Fruit fly (Drosophila melanogaster) whole organism, embryonic: ENCODE results near the gene Dsor1.

Source experiments
- BtbVII ChIP-seq: fragments of 200-800 bp; sonication (Bioruptor generic); optimal IDR thresholded peaks from 3 replicates; lab custom pipeline; 2017; ENCODE audit warnings: missing biosample characterization, mild to moderate bottlenecking, missing genetic modification characterization
- CG11247 ChIP-seq: fragments of 200-800 bp; sonication (Bioruptor generic); IDR thresholded peaks from 2 replicates; pipeline ENCODE4 v1.3.6; 2022; ENCODE audit warnings: missing biosample characterization, missing genetic modification characterization
- CG11560 ChIP-seq: fragments of 200-800 bp; sonication (Bioruptor generic); IDR thresholded peaks from 3 replicates; pipeline ENCODE4 v1.3.6; 2022; ENCODE audit warnings: missing biosample characterization, missing genetic modification characterization
- CG12659 ChIP-seq: fragments of 200-800 bp; sonication (Bioruptor generic); optimal IDR thresholded peaks from 3 replicates; lab custom pipeline; 2017; ENCODE audit warnings: mild to moderate bottlenecking, missing biosample characterization, missing genetic modification reagents, missing genetic modification characterization
- CG13287 ChIP-seq: fragments of 200-800 bp; sonication (Bioruptor generic); IDR thresholded peaks from 2 replicates; pipeline ENCODE4 v1.3.6; 2022; ENCODE audit warnings: missing biosample characterization, missing genetic modification characterization; ENCODE audit not compliant: partially characterized antibody
- CG13894 ChIP-seq: fragments of 200-800 bp; sonication (Bioruptor generic); optimal IDR thresholded peaks from 3 replicates; lab custom pipeline; 2018; ENCODE audit warnings: missing biosample characterization, mild to moderate bottlenecking, missing genetic modification characterization, moderate library complexity
- CG14860 ChIP-seq: fragments of 200-800 bp; sonication (Bioruptor generic); IDR thresholded peaks from 3 replicates; pipeline ENCODE4 v1.3.6; 2022; ENCODE audit warnings: missing biosample characterization, missing genetic modification characterization; ENCODE audit not compliant: partially characterized antibody
- CG14965 ChIP-seq: fragments of 200-800 bp; sonication (Bioruptor generic); optimal IDR thresholded peaks from 2 replicates; lab custom pipeline; 2016; ENCODE audit warnings: missing biosample characterization, missing genetic modification characterization, borderline replicate concordance
- CG15073 ChIP-seq: fragments of 200-800 bp; sonication (Bioruptor generic); optimal IDR thresholded peaks from 2 replicates; lab custom pipeline; 2016; ENCODE audit warnings: missing biosample characterization, missing genetic modification characterization
- CG15269 ChIP-seq: fragments of 200-800 bp; sonication (Bioruptor generic); optimal IDR thresholded peaks from 2 replicates; lab custom pipeline; 2018; ENCODE audit warnings: missing biosample characterization, mild to moderate bottlenecking, missing genetic modification characterization, moderate library complexity
- CG15514 ChIP-seq: fragments of 200-800 bp; sonication (Bioruptor generic); optimal IDR thresholded peaks from 3 replicates; lab custom pipeline; 2017; ENCODE audit warnings: missing biosample characterization, missing genetic modification characterization, mild to moderate bottlenecking, moderate library complexity, missing genetic modification reagents
- CG15696 ChIP-seq: fragments of 200-800 bp; sonication (Bioruptor generic); optimal IDR thresholded peaks from 2 replicates; lab custom pipeline; 2019; ENCODE audit warnings: missing biosample characterization, mild to moderate bottlenecking, missing genetic modification characterization, moderate library complexity
- CG17186 ChIP-seq: fragments of 200-800 bp; sonication (Bioruptor generic); optimal IDR thresholded peaks from 3 replicates; lab custom pipeline; 2017; ENCODE audit warnings: missing biosample characterization, missing genetic modification reagents, missing genetic modification characterization
- CG17385 ChIP-seq: fragments of 200-800 bp; sonication (Bioruptor generic); optimal IDR thresholded peaks from 3 replicates; lab custom pipeline; 2018; ENCODE audit warnings: missing biosample characterization, mild to moderate bottlenecking, missing genetic modification characterization
- CG34376 ChIP-seq: fragments of 200-800 bp; sonication (Bioruptor generic); optimal IDR thresholded peaks from 2 replicates; lab custom pipeline; 2018; ENCODE audit warnings: missing biosample characterization, mild to moderate bottlenecking, missing genetic modification characterization
- CG4707 ChIP-seq: fragments of 200-800 bp; sonication (Bioruptor generic); optimal IDR thresholded peaks from 2 replicates; lab custom pipeline; 2018; ENCODE audit warnings: missing biosample characterization, mild to moderate bottlenecking, missing genetic modification characterization, moderate library complexity
- CG5245 ChIP-seq: fragments of 200-800 bp; sonication (Bioruptor generic); optimal IDR thresholded peaks from 3 replicates; lab custom pipeline; 2016; ENCODE audit warnings: missing biosample characterization, missing genetic modification characterization
- CG6272 ChIP-seq: fragments of 200-800 bp; sonication (Bioruptor generic); IDR thresholded peaks from 2 replicates; pipeline ENCODE4 v1.3.6; 2022; ENCODE audit warnings: missing biosample characterization, missing genetic modification characterization
- CG6683 ChIP-seq: fragments of 200-800 bp; sonication (Bioruptor generic); optimal IDR thresholded peaks from 2 replicates; lab custom pipeline; 2017; ENCODE audit warnings: missing biosample characterization, mild to moderate bottlenecking, missing genetic modification characterization, missing genetic modification reagents
- CG8388 ChIP-seq: fragments of 200-800 bp; sonication (Bioruptor generic); optimal IDR thresholded peaks from 2 replicates; lab custom pipeline; 2019; ENCODE audit warnings: missing biosample characterization, mild to moderate bottlenecking, missing genetic modification characterization, moderate library complexity
- CG9817 ChIP-seq: fragments of 200-800 bp; sonication (Bioruptor generic); optimal IDR thresholded peaks from 2 replicates; lab custom pipeline; 2018; ENCODE audit warnings: missing biosample characterization, mild to moderate bottlenecking, missing genetic modification characterization, moderate library complexity
- Doc2 ChIP-seq: fragments of 200-800 bp; sonication (Bioruptor generic); IDR thresholded peaks from 2 replicates; pipeline ENCODE4 v1.3.6; 2022; ENCODE audit warnings: missing biosample characterization, missing genetic modification characterization
- Dp ChIP-seq: fragments of 200-800 bp; sonication (Bioruptor generic); optimal IDR thresholded peaks from 2 replicates; lab custom pipeline; 2018; ENCODE audit warnings: missing biosample characterization, mild to moderate bottlenecking, missing genetic modification characterization, moderate library complexity
- HLH54F ChIP-seq: fragments of 200-800 bp; sonication (Bioruptor generic); optimal IDR thresholded peaks from 3 replicates; lab custom pipeline; 2016; ENCODE audit warnings: missing biosample characterization, missing genetic modification characterization
- Lhr ChIP-seq: fragments of 200-800 bp; sonication (Bioruptor generic); optimal IDR thresholded peaks from 3 replicates; lab custom pipeline; 2017; ENCODE audit warnings: mild to moderate bottlenecking, missing biosample characterization, missing genetic modification reagents, missing genetic modification characterization
- Med ChIP-seq: fragments of 200-800 bp; sonication (Bioruptor generic); peaks from one replicate; lab custom pipeline; 2016; ENCODE audit warnings: missing biosample characterization, missing genetic modification characterization, mild to moderate bottlenecking, inconsistent platforms, moderate library complexity
- Poxn ChIP-seq: fragments of 200-800 bp; sonication (Bioruptor generic); IDR thresholded peaks from 2 replicates; pipeline ENCODE4 v1.3.6; 2022; ENCODE audit warnings: missing biosample characterization, missing genetic modification characterization
- Scr ChIP-seq: fragments of 200-800 bp; sonication (Bioruptor generic); IDR thresholded peaks from 2 replicates; pipeline ENCODE4 v1.3.6; 2022; ENCODE audit warnings: missing biosample characterization, missing genetic modification characterization; ENCODE audit not compliant: partially characterized antibody
- Spps ChIP-seq: fragments of 200-800 bp; sonication (Bioruptor generic); optimal IDR thresholded peaks from 2 replicates; lab custom pipeline; 2018; ENCODE audit warnings: missing biosample characterization, mild to moderate bottlenecking, missing genetic modification characterization
- TFAM ChIP-seq: fragments of 200-800 bp; sonication (Bioruptor generic); optimal IDR thresholded peaks from 2 replicates; lab custom pipeline; 2017; ENCODE audit warnings: missing biosample characterization, missing genetic modification characterization, inconsistent platforms
- YL-1 ChIP-seq: fragments of 200-800 bp; sonication (Bioruptor generic); optimal IDR thresholded peaks from 3 replicates; lab custom pipeline; 2017; ENCODE audit warnings: missing biosample characterization, mild to moderate bottlenecking, missing genetic modification characterization
- chinmo ChIP-seq: fragments of 200-800 bp; sonication (Bioruptor generic); IDR thresholded peaks from 4 replicates; pipeline ENCODE4 v1.3.6; 2022; ENCODE audit warnings: missing biosample characterization, missing genetic modification characterization; ENCODE audit not compliant: partially characterized antibody
- crp ChIP-seq, 2 experiments: fragments of 200-800 bp; sonication (Bioruptor generic); optimal IDR thresholded peaks; 2 replicates in 1 of 2; 3 replicates in 1 of 2; lab custom pipeline; 2017; ENCODE audit warnings: missing biosample characterization in 2 of 2, missing genetic modification characterization in 2 of 2, mild to moderate bottlenecking in 1 of 2, moderate library complexity in 1 of 2
- cwo ChIP-seq: fragments of 200-800 bp; sonication (Bioruptor generic); optimal IDR thresholded peaks from 3 replicates; lab custom pipeline; 2017; ENCODE audit warnings: missing biosample characterization, missing genetic modification characterization, mild to moderate bottlenecking, moderate library complexity, missing genetic modification reagents
- ems ChIP-seq: fragments of 200-800 bp; sonication (Bioruptor generic); optimal IDR thresholded peaks from 3 replicates; lab custom pipeline; 2016; ENCODE audit warnings: missing biosample characterization, missing genetic modification characterization
- fd96Cb ChIP-seq: fragments of 200-800 bp; sonication (Bioruptor generic); optimal IDR thresholded peaks from 2 replicates; lab custom pipeline; 2018; ENCODE audit warnings: missing biosample characterization, mild to moderate bottlenecking, missing genetic modification characterization, moderate library complexity
- fu2 ChIP-seq: fragments of 200-800 bp; sonication (Bioruptor generic); optimal IDR thresholded peaks from 2 replicates; lab custom pipeline; 2016; ENCODE audit warnings: missing biosample characterization, missing genetic modification characterization
- gsb-n ChIP-seq: fragments of 200-800 bp; sonication (Bioruptor generic); optimal IDR thresholded peaks from 3 replicates; lab custom pipeline; 2018; ENCODE audit warnings: missing biosample characterization, mild to moderate bottlenecking, missing genetic modification characterization
- insv ChIP-seq, 2 experiments: fragments of 200-800 bp; sonication (Bioruptor generic); optimal IDR thresholded peaks; 3 replicates each; lab custom pipeline; 2016 to 2018; ENCODE audit warnings: missing biosample characterization in 2 of 2, missing genetic modification characterization in 2 of 2
- lmd ChIP-seq: fragments of 200-800 bp; sonication (Bioruptor generic); IDR thresholded peaks from 2 replicates; pipeline ENCODE4 v1.3.6; 2022; ENCODE audit warnings: missing biosample characterization, missing genetic modification characterization
- lov ChIP-seq, 2 experiments: fragments of 200-800 bp in 1 of 2; fragments of >200 bp in 1 of 2; sonication (Bioruptor generic) in 1 of 2; IDR thresholded peaks in 1 of 2; optimal IDR thresholded peaks in 1 of 2; 2 replicates in 1 of 2; 3 replicates in 1 of 2; pipeline versions ENCODE4 v1.3.6 to Lab custom; 2017 to 2022; ENCODE audit warnings: missing biosample characterization in 1 of 2, missing genetic modification characterization in 1 of 2
- nmo ChIP-seq: fragments of 200-800 bp; sonication (Bioruptor generic); optimal IDR thresholded peaks from 2 replicates; lab custom pipeline; 2018; ENCODE audit warnings: missing biosample characterization, mild to moderate bottlenecking, missing genetic modification characterization, moderate library complexity
- onecut ChIP-seq: fragments of 200-800 bp; sonication (Bioruptor generic); IDR thresholded peaks from 2 replicates; pipeline ENCODE4 v1.3.6; 2022; ENCODE audit warnings: missing biosample characterization, missing genetic modification characterization
- peb ChIP-seq: fragments of 200-800 bp; sonication (Bioruptor generic); IDR thresholded peaks from 2 replicates; pipeline ENCODE4 v1.3.6; 2022; ENCODE audit warnings: missing biosample characterization, missing genetic modification characterization
- pita ChIP-seq: fragments of 200-800 bp; sonication (Bioruptor generic); optimal IDR thresholded peaks from 2 replicates; lab custom pipeline; 2017; ENCODE audit warnings: missing biosample characterization, mild to moderate bottlenecking, missing genetic modification characterization
- prd ChIP-seq, 3 experiments: fragments of >200 bp in 2 of 3; fragments of 200-800 bp in 1 of 3; sonication (Bioruptor generic) in 1 of 3; optimal IDR thresholded peaks in 2 of 3; IDR thresholded peaks in 1 of 3; 2 replicates in 2 of 3; 3 replicates in 1 of 3; pipeline versions ENCODE4 v1.3.6 to Lab custom; 2017 to 2022; ENCODE audit warnings: missing biosample characterization in 1 of 3, missing genetic modification characterization in 1 of 3
- row ChIP-seq: fragments of 200-800 bp; sonication (Bioruptor generic); IDR thresholded peaks from 3 replicates; pipeline ENCODE4 v1.3.6; 2022; ENCODE audit warnings: missing biosample characterization, missing genetic modification characterization
- so ChIP-seq: fragments of 200-800 bp; sonication (Bioruptor generic); IDR thresholded peaks from 3 replicates; pipeline ENCODE4 v1.3.6; 2022; ENCODE audit warnings: missing biosample characterization, missing genetic modification characterization
- zfh2 ChIP-seq: fragments of 200-800 bp; sonication (Bioruptor generic); optimal IDR thresholded peaks from 2 replicates; lab custom pipeline; 2016; ENCODE audit warnings: missing biosample characterization, missing genetic modification characterization

Dsor1 gene

DNA sequence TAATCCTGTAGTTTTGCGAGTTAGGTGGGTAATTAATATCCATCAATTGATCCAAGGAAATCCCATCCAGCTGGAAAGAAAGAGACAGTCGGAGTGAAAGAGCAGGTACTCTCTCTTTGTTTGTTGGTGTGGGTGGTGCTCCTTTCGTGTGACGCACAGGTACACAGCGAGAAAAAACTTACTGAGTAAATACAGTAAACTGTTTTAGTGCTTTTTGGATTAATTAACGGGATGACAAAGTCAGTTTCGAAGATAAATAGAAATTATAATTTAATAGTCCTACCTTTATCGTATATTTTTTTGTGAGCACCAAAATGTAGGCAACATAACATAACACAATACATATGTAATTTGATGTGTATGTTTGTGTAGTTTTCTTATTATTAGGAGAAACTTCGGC, 898 bp downstream of the Dsor1 start (continued):
- TF ChIP-seq CG14965 (no peak), pita (GFP tag; lab: Kevin White, UChicago) (no peak), CG12659 (GFP tag; lab: Kevin White, UChicago) (no peak), chinmo (GFP tag; lab: Robert Waterston, UW) (no peak), CG17385 (no peak), lmd (peak; percentile 15; the same call in 1 of the 2 replicates), CG13287 (no peak), CG11560 (tag; lab: Robert Waterston, UW) (no peak), row (GFP tag; lab: Robert Waterston, UW) (peak; percentile 50; the same call in 2 of the 3 replicates), CG11247 (no peak), cwo (GFP tag; lab: Kevin White, UChicago) (no peak), CG9817 (tag; lab: Kevin White, UChicago) (no peak), fd96Cb (tag; lab: Kevin White, UChicago) (peak; percentile 17), CG4707 (GFP tag; lab: Kevin White, UChicago) (no peak), CG15073 (GFP tag; lab: Kevin White, UChicago) (no peak), nmo (GFP tag; lab: Kevin White, UChicago) (peak; percentile 20), CG8388 (GFP tag; lab: Kevin White, UChicago) (peak; percentile 13), CG14860 (GFP tag; lab: Robert Waterston, UW) (no peak), BtbVII (GFP tag; lab: Kevin White, UChicago) (no peak), CG6272 (GFP tag; lab: Robert Waterston, UW) (no peak), Scr (GFP tag; lab: Robert Waterston, UW) (no peak), lov (optimal IDR thresholded peaks at IDR 0.05; lab: Kevin White, UChicago) (no peak), lov (GFP tag; IDR thresholded peaks at IDR 0.05; lab: Robert Waterston, UW) (no peak), TFAM (GFP tag; lab: Kevin White, UChicago) (no peak), CG6683 (GFP tag; lab: Kevin White, UChicago) (no peak), Doc2 (GFP tag; lab: Robert Waterston, UW) (no peak), zfh2 (GFP tag; lab: Kevin White, UChicago) (no peak), ems (GFP tag; lab: Kevin White, UChicago) (no peak), crp (GFP tag; optimal IDR thresholded peaks at IDR 0.05; lab: Kevin White, UChicago) (no peak), Spps (no peak), YL-1 (no peak), insv (GFP tag; optimal IDR thresholded peaks at IDR 0.05; lab: Kevin White, UChicago) (no peak), CG15696 (tag; lab: Kevin White, UChicago) (no peak), CG17186 (GFP tag; lab: Kevin White, UChicago) (no peak), CG34376 (no peak), CG5245 (GFP tag; lab: Kevin White, UChicago) (no peak), gsb-n (peak; percentile 21), CG13894 (no peak), peb (GFP tag; lab: Robert Waterston, UW) (no peak), fu2 (no peak), prd (optimal IDR thresholded peaks at IDR 0.05; lab: Kevin White, UChicago) (no peak), prd (GFP tag; IDR thresholded peaks at IDR 0.05; lab: Robert Waterston, UW) (peak; percentile 53; the same call in 2 of the 3 replicates), so (GFP tag; lab: Robert Waterston, UW) (no peak), Lhr (no peak), Dp (GFP tag; lab: Kevin White, UChicago) (no peak), Poxn (GFP tag; lab: Robert Waterston, UW) (no peak), HLH54F (GFP tag; lab: Kevin White, UChicago) (no peak), CG15269 (tag; lab: Kevin White, UChicago) (no peak), CG15514 (GFP tag; lab: Kevin White, UChicago) (no peak), onecut (GFP tag; lab: Robert Waterston, UW) (no peak), Med (peak; percentile 54)
